Worm (Caenorhabditis elegans) whole organism, L2 larva: ENCODE results near the gene srz-6.

ENCODE experiments used
- nhr-237 ChIP-seq: fragments of 150-350 bp; optimal IDR thresholded peaks from 2 replicates; lab custom pipeline; 2014; ENCODE audit warnings: missing biosample characterization, missing genetic modification characterization
- unc-62 ChIP-seq: fragments of 150-350 bp; optimal IDR thresholded peaks from 2 replicates; lab custom pipeline; 2014; ENCODE audit warnings: missing biosample characterization, missing genetic modification reagents, missing genetic modification characterization

- TF ChIP-seq unc-62 (no peak), nhr-237 (tag; lab: Kevin White, UChicago) (no peak)
Measured at ce11 chrII:12449849-12450248, 42.2 kb upstream of the srz-6 start, which contains the start of gene sre-34.
